Worm (Caenorhabditis elegans) whole organism, early embryonic: ENCODE data around the gene Y47D7A.9.

ENCODE experiments used
- B0310.2 ChIP-seq: sonication (generic microtip); optimal IDR thresholded peaks from 2 replicates; lab custom pipeline; 2016; ENCODE audit warnings: mild to moderate bottlenecking, missing genetic modification characterization, missing compliant biosample characterization
- F13C5.2 ChIP-seq: sonication (generic microtip); optimal IDR thresholded peaks from 2 replicates; lab custom pipeline; 2017; ENCODE audit warnings: mild to moderate bottlenecking, missing genetic modification characterization, inconsistent platforms, missing compliant biosample characterization
- aly-1 ChIP-seq: sonication (generic microtip); optimal IDR thresholded peaks from 2 replicates; lab custom pipeline; 2016; ENCODE audit warnings: missing genetic modification characterization, missing compliant biosample characterization
- ama-1 ChIP-seq: fragments of 150-350 bp; optimal IDR thresholded peaks from 2 replicates; lab custom pipeline; 2014
- ceh-13 ChIP-seq: fragments of 200-800 bp; sonication (Bioruptor generic); optimal IDR thresholded peaks from 2 replicates; lab custom pipeline; 2018; ENCODE audit warnings: mild to moderate bottlenecking, missing genetic modification characterization, missing compliant biosample characterization
- ceh-36 ChIP-seq: sonication (generic microtip); optimal IDR thresholded peaks from 2 replicates; lab custom pipeline; 2016; ENCODE audit warnings: missing genetic modification characterization, inconsistent platforms, missing compliant biosample characterization
- ets-7 ChIP-seq: sonication (generic microtip); optimal IDR thresholded peaks from 2 replicates; lab custom pipeline; 2016; ENCODE audit warnings: missing genotype, missing genetic modification characterization, missing compliant biosample characterization
- flt-1 ChIP-seq: fragments of 200-800 bp; sonication (Bioruptor generic); IDR thresholded peaks from 2 replicates; pipeline ENCODE4 v1.3.6; 2022; ENCODE audit warnings: missing genetic modification characterization, missing compliant biosample characterization
- hmbx-1 ChIP-seq: sonication (generic microtip); optimal IDR thresholded peaks from 2 replicates; lab custom pipeline; 2016; ENCODE audit warnings: mild to moderate bottlenecking, missing genetic modification characterization, missing compliant biosample characterization
- hmg-4 ChIP-seq: fragments of 200-800 bp; sonication (Bioruptor generic); optimal IDR thresholded peaks from 2 replicates; lab custom pipeline; 2018; ENCODE audit warnings: mild to moderate bottlenecking, missing genetic modification characterization, missing compliant biosample characterization
- hnd-1 ChIP-seq: sonication (generic microtip); optimal IDR thresholded peaks from 2 replicates; lab custom pipeline; 2016; ENCODE audit warnings: missing genetic modification characterization, missing compliant biosample characterization
- pes-1 ChIP-seq: fragments of 200-800 bp; sonication (Bioruptor generic); IDR thresholded peaks from 2 replicates; pipeline ENCODE4 v1.3.6; 2022; ENCODE audit warnings: missing genetic modification reagents, missing genetic modification characterization, missing compliant biosample characterization
- scrt-1 ChIP-seq: fragments of 200-800 bp; sonication (Bioruptor generic); IDR thresholded peaks from 2 replicates; pipeline ENCODE4 v1.3.6; 2022; ENCODE audit warnings: missing genetic modification characterization, missing compliant biosample characterization
- sea-1 ChIP-seq: fragments of 200-800 bp; sonication (Bioruptor generic); conservative IDR thresholded peaks from 2 replicates; pipeline ENCODE4 v1.3.6; 2022; ENCODE audit warnings: missing genetic modification characterization, missing compliant biosample characterization
- tbx-11 ChIP-seq: fragments of 200-800 bp; sonication (Bioruptor generic); IDR thresholded peaks from 2 replicates; pipeline ENCODE4 v1.3.6; 2022; ENCODE audit warnings: missing genetic modification characterization, missing compliant biosample characterization
- tbx-37 ChIP-seq: fragments of 200-800 bp; sonication (Bioruptor generic); conservative IDR thresholded peaks from 2 replicates; pipeline ENCODE4 v1.3.6; 2022; ENCODE audit warnings: missing genetic modification reagents, missing genetic modification characterization, missing compliant biosample characterization
- tra-4 ChIP-seq: sonication (generic microtip); optimal IDR thresholded peaks from 2 replicates; lab custom pipeline; 2017; ENCODE audit warnings: missing genetic modification characterization, missing compliant biosample characterization

The Y47D7A.9 gene

ce11 chrV:4384482-4384881, 39.3 kb downstream of the Y47D7A.9 start, which contains the start of gene F13A2.2:
F13A2.2 (minus strand) TSS chrV:4384582.
- TF ChIP-seq flt-1 (GFP tag; lab: Robert Waterston, UW) (no peak), scrt-1 (no peak), pes-1 (GFP tag; lab: Robert Waterston, UW) (no peak), ets-7 (no peak), hmbx-1 (tag; lab: Kevin White, UChicago) (no peak), B0310.2 (no peak), sea-1 (GFP tag; lab: Robert Waterston, UW) (no peak), ceh-13 (GFP tag; lab: Kevin White, UChicago) (no peak), F13C5.2 (tag; lab: Kevin White, UChicago) (no peak), tra-4 (tag; lab: Kevin White, UChicago) (no peak), hmg-4 (GFP tag; lab: Kevin White, UChicago) (no peak), hnd-1 (tag; lab: Kevin White, UChicago) (no peak), ama-1 (lab: Kevin White, UChicago) (no peak), tbx-11 (GFP tag; lab: Robert Waterston, UW) (no peak), ceh-36 (tag; lab: Kevin White, UChicago) (no peak), tbx-37 (GFP tag; lab: Robert Waterston, UW) (no peak), aly-1 (no peak)

ce11 chrV:4382298-4382697, 41.5 kb downstream of the Y47D7A.9 start, which contains the start of gene F13A2.1:
F13A2.1 (minus strand) TSS chrV:4382398.
- no peak for TF ChIP-seq pes-1 (GFP tag; lab: Robert Waterston, UW)
- no peak for TF ChIP-seq hnd-1 (tag; lab: Kevin White, UChicago)
- TF ChIP-seq ceh-36 (tag; lab: Kevin White, UChicago) = no peak
- no peak for TF ChIP-seq hmbx-1 (tag; lab: Kevin White, UChicago)
- no peak for TF ChIP-seq tbx-37 (GFP tag; lab: Robert Waterston, UW)
- no peak for TF ChIP-seq scrt-1
- no peak for TF ChIP-seq F13C5.2 (tag; lab: Kevin White, UChicago)
- TF ChIP-seq hmg-4 (GFP tag; lab: Kevin White, UChicago) = no peak
- no peak for TF ChIP-seq flt-1 (GFP tag; lab: Robert Waterston, UW)
- TF ChIP-seq aly-1 = no peak
- TF ChIP-seq tbx-11 (GFP tag; lab: Robert Waterston, UW) = no peak
- TF ChIP-seq tra-4 (tag; lab: Kevin White, UChicago) = no peak
- TF ChIP-seq ama-1 (lab: Kevin White, UChicago) = no peak
- TF ChIP-seq sea-1 (GFP tag; lab: Robert Waterston, UW) = no peak
- no peak for TF ChIP-seq B0310.2
- TF ChIP-seq ets-7 = no peak
- TF ChIP-seq ceh-13 (GFP tag; lab: Kevin White, UChicago) = no peak

- TF ChIP-seq F13C5.2 (tag; lab: Kevin White, UChicago) (no peak), hmbx-1 (tag; lab: Kevin White, UChicago) (no peak), B0310.2 (no peak), scrt-1 (no peak), ceh-13 (GFP tag; lab: Kevin White, UChicago) (no peak), tra-4 (tag; lab: Kevin White, UChicago) (no peak), ama-1 (lab: Kevin White, UChicago) (no peak), aly-1 (no peak), flt-1 (GFP tag; lab: Robert Waterston, UW) (no peak), hmg-4 (GFP tag; lab: Kevin White, UChicago) (no peak), tbx-11 (GFP tag; lab: Robert Waterston, UW) (no peak), tbx-37 (GFP tag; lab: Robert Waterston, UW) (no peak), hnd-1 (tag; lab: Kevin White, UChicago) (no peak), ets-7 (no peak), sea-1 (GFP tag; lab: Robert Waterston, UW) (no peak), pes-1 (GFP tag; lab: Robert Waterston, UW) (no peak), ceh-36 (tag; lab: Kevin White, UChicago) (no peak)
Observed at ce11 chrV:4377622-4378021, 46.1 kb downstream of the Y47D7A.9 start, which contains the start of gene F32D1.8. F32D1.8 (minus strand) TSS chrV:4377722.

- no peak for TF ChIP-seq scrt-1
- TF ChIP-seq hmg-4 (GFP tag; lab: Kevin White, UChicago) = no peak
- TF ChIP-seq ets-7 = no peak
- no peak for TF ChIP-seq tbx-11 (GFP tag; lab: Robert Waterston, UW)
- TF ChIP-seq ceh-36 (tag; lab: Kevin White, UChicago) = no peak
- TF ChIP-seq sea-1 (GFP tag; lab: Robert Waterston, UW) = no peak
- no peak for TF ChIP-seq hnd-1 (tag; lab: Kevin White, UChicago)
- no peak for TF ChIP-seq hmbx-1 (tag; lab: Kevin White, UChicago)
- TF ChIP-seq F13C5.2 (tag; lab: Kevin White, UChicago) = no peak
- TF ChIP-seq flt-1 (GFP tag; lab: Robert Waterston, UW) = no peak
- no peak for TF ChIP-seq tra-4 (tag; lab: Kevin White, UChicago)
Observed at ce11 chrV:4375807-4376564, 47.8 kb downstream of the Y47D7A.9 start, which contains the start of gene F32D1.7. F32D1.7 (minus strand) TSS chrV:4376173.

ce11 chrV:4374625-4375024, 49.1 kb downstream of the Y47D7A.9 start, which contains the start of gene neg-1:
neg-1 (minus strand) TSS chrV:4374874.
- TF ChIP-seq ets-7 (no peak), aly-1 (no peak), pes-1 (GFP tag; lab: Robert Waterston, UW) (no peak), tbx-11 (GFP tag; lab: Robert Waterston, UW) (no peak), hmbx-1 (tag; lab: Kevin White, UChicago) (no peak), hnd-1 (tag; lab: Kevin White, UChicago) (no peak), tra-4 (tag; lab: Kevin White, UChicago) (no peak), ama-1 (lab: Kevin White, UChicago) (no peak), scrt-1 (no peak), B0310.2 (no peak), flt-1 (GFP tag; lab: Robert Waterston, UW) (no peak), tbx-37 (GFP tag; lab: Robert Waterston, UW) (no peak), ceh-13 (GFP tag; lab: Kevin White, UChicago) (no peak), hmg-4 (GFP tag; lab: Kevin White, UChicago) (no peak), ceh-36 (tag; lab: Kevin White, UChicago) (no peak)

- no peak for TF ChIP-seq tbx-11 (GFP tag; lab: Robert Waterston, UW)
- no peak for TF ChIP-seq hnd-1 (tag; lab: Kevin White, UChicago)
- no peak for TF ChIP-seq tbx-37 (GFP tag; lab: Robert Waterston, UW)
- TF ChIP-seq pes-1 (GFP tag; lab: Robert Waterston, UW) = no peak
- no peak for TF ChIP-seq F13C5.2 (tag; lab: Kevin White, UChicago)
Observed at ce11 chrV:4373656-4374055, 50.1 kb downstream of the Y47D7A.9 start.
